Worm (Caenorhabditis elegans) whole organism, L1 larva: Measurements from ENCODE around the gene K11E4.1.
A peak's percentile ranks its signal among the peaks of the same experiment; 100 is the strongest.

Experiments
- ama-1 ChIP-seq: fragments of 150-350 bp; optimal IDR thresholded peaks from 2 replicates; lab custom pipeline; 2014
- ceh-82 ChIP-seq, 3 experiments: fragments of 150-350 bp in 1 of 3; sonication (generic microtip) in 2 of 3; optimal IDR thresholded peaks; 2 replicates each; lab custom pipeline; 2014 to 2017; ENCODE audit warnings: missing biosample characterization in 3 of 3, missing genetic modification characterization in 3 of 3
- elt-3 ChIP-seq, 6 experiments: fragments of 150-350 bp in 1 of 6; sonication (generic microtip); optimal IDR thresholded peaks; 2 replicates each; lab custom pipeline; 2017 to 2018; ENCODE audit warnings: missing biosample characterization in 6 of 6, missing genetic modification characterization in 6 of 6, inconsistent platforms in 1 of 6
- nhr-12 ChIP-seq: sonication (generic microtip); optimal IDR thresholded peaks from 2 replicates; lab custom pipeline; 2017; ENCODE audit warnings: missing biosample characterization, missing genetic modification characterization
- nhr-90 ChIP-seq: sonication (generic microtip); optimal IDR thresholded peaks from 2 replicates; lab custom pipeline; 2016; ENCODE audit warnings: mild to moderate bottlenecking, missing genetic modification characterization, missing compliant biosample characterization; ENCODE audit not compliant: poor library complexity
- unc-98 ChIP-seq: fragments of 200-800 bp; sonication (Bioruptor generic); IDR thresholded peaks from 2 replicates; pipeline ENCODE4 v1.3.6; 2022; ENCODE audit warnings: missing genetic modification characterization, missing compliant biosample characterization

DNA sequence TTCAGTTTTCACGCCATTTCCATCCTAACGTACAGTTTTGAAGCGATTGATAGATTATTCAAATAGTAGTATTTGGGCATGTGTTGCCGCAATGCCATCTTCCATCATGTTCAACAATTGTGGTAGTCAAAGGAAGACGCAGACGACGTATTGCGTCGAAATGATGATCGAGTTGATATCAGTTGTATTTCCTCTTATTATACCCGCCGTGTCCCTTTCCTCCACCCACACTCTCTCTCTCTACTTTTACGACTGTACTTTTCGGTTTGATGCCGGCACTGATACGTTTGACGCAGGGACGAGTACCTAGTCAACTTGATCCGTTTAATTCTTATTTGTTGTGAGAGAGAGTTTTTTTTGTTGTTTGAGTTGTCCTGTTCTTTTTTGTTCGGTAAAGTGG is 41.3 kb upstream of the K11E4.1 start:
- no peak for TF ChIP-seq ceh-82 (tag; optimal IDR thresholded peaks at IDR 0.05; lab: Kevin White, UChicago)
- TF ChIP-seq elt-3 (tag; optimal IDR thresholded peaks at IDR 0.05; lab: Kevin White, UChicago) = peak in 2 of 6 experiments; percentile 4 to 63
- no peak for TF ChIP-seq ama-1
- no peak for TF ChIP-seq unc-98
- no peak for TF ChIP-seq nhr-12 (tag; lab: Kevin White, UChicago)
- peak; percentile 26 for TF ChIP-seq nhr-90 (tag; lab: Kevin White, UChicago)
